Worm (Caenorhabditis elegans): Measurements from ENCODE around the gene swd-2.1.

swd-2.1 gene

ce11 chrIV:7770162-7770561 is 5.7 kb upstream of the swd-2.1 start, which contains the start of gene rdl-1:
rdl-1 (minus strand) TSS chrIV:7770262.
- no peak for TF ChIP-seq unc-62 (GFP tag; optimal IDR thresholded peaks at IDR 0.05)

- no peak for TF ChIP-seq unc-62 (GFP tag; optimal IDR thresholded peaks at IDR 0.05)
These were observed 1.6 kb upstream of the swd-2.1 start, which contains the start of the genes hcf-1 and swd-2.2 for ce11 chrIV:7774206-7774605. hcf-1 (minus strand) TSS chrIV:7774275. swd-2.2 (plus strand) TSS chrIV:7774411.

ce11 chrIV:7778865-7779264 is 3.0 kb downstream of the swd-2.1 start, which contains the start of gene rpap-3:
rpap-3 (minus strand) TSS chrIV:7778965.
- no peak for TF ChIP-seq unc-62 (GFP tag; optimal IDR thresholded peaks at IDR 0.05)

ce11 chrIV:7782292-7782691 is 6.5 kb downstream of the swd-2.1 start, which contains the start of gene sec-10:
sec-10 (minus strand) TSS chrIV:7782499.
- TF ChIP-seq unc-62 (GFP tag; optimal IDR thresholded peaks at IDR 0.05) = no peak

- TF ChIP-seq unc-62 (GFP tag; optimal IDR thresholded peaks at IDR 0.05) = no peak
These were observed 8.1 kb downstream of the swd-2.1 start, which contains the start of gene tag-321 for ce11 chrIV:7783801-7784411. tag-321 (minus strand) TSS chrIV:7783851.

ce11 chrIV:7785506-7786065 is 9.8 kb downstream of the swd-2.1 start, which contains the start of gene tag-322:
tag-322 (minus strand) TSS chrIV:7785556.
- TF ChIP-seq unc-62 (GFP tag; optimal IDR thresholded peaks at IDR 0.05) = no peak

- no peak for TF ChIP-seq unc-62 (GFP tag; optimal IDR thresholded peaks at IDR 0.05)
These were observed 13.7 kb downstream of the swd-2.1 start, which contains the start of gene imp-3 for ce11 chrIV:7789521-7789949. imp-3 (minus strand) TSS chrIV:7789613.

- TF ChIP-seq unc-62 (GFP tag; optimal IDR thresholded peaks at IDR 0.05) = no peak
These were observed 14.4 kb downstream of the swd-2.1 start for ce11 chrIV:7790151-7790691.

- TF ChIP-seq unc-62 (GFP tag; optimal IDR thresholded peaks at IDR 0.05) = no peak
These were observed 15.2 kb downstream of the swd-2.1 start, which contains the start of gene rsp-6 for ce11 chrIV:7790801-7791588. rsp-6 (minus strand) TSS chrIV:7791229.

ce11 chrIV:7791821-7792446 is 16.1 kb downstream of the swd-2.1 start, which contains the start of gene C33H5.13:
C33H5.13 (minus strand) TSS chrIV:7792263.
- no peak for TF ChIP-seq unc-62 (GFP tag; optimal IDR thresholded peaks at IDR 0.05)

- TF ChIP-seq unc-62 (GFP tag; optimal IDR thresholded peaks at IDR 0.05) = no peak
These were observed 18.9 kb downstream of the swd-2.1 start, which contains the start of gene ntp-1 for ce11 chrIV:7794709-7795108. ntp-1 (minus strand) TSS chrIV:7794809.

ce11 chrIV:7796432-7797113 is 20.7 kb downstream of the swd-2.1 start, which contains the start of gene sgo-1:
sgo-1 (minus strand) TSS chrIV:7796482.
- TF ChIP-seq unc-62 (GFP tag; optimal IDR thresholded peaks at IDR 0.05) = no peak

ce11 chrIV:7800338-7800737 is 24.5 kb downstream of the swd-2.1 start:
- TF ChIP-seq unc-62 (GFP tag; optimal IDR thresholded peaks at IDR 0.05) = no peak

ce11 chrIV:7803250-7803649 is 27.4 kb downstream of the swd-2.1 start, which contains the start of gene C33H5.16:
C33H5.16 (minus strand) TSS chrIV:7803350.
- TF ChIP-seq unc-62 (GFP tag; optimal IDR thresholded peaks at IDR 0.05) = no peak

Data from whole organism, dauer.